Fruit fly (Drosophila melanogaster) whole organism, embryonic: ENCODE measurements around the gene scpr-C.

ENCODE experiments used
- Asciz ChIP-seq: fragments of 200-800 bp; sonication (Bioruptor generic); optimal IDR thresholded peaks from 2 replicates; lab custom pipeline; 2017; ENCODE audit warnings: missing biosample characterization, mild to moderate bottlenecking, missing genetic modification characterization, missing genetic modification reagents
- CG1024 ChIP-seq: fragments of 200-800 bp; sonication (Bioruptor generic); IDR thresholded peaks from 2 replicates; pipeline ENCODE4 v1.3.6; 2022; ENCODE audit warnings: missing biosample characterization, missing genetic modification characterization
- CG10543 ChIP-seq: fragments of 200-800 bp; sonication (Bioruptor generic); optimal IDR thresholded peaks from 3 replicates; lab custom pipeline; 2017; ENCODE audit warnings: missing biosample characterization, mild to moderate bottlenecking, missing genetic modification characterization, moderate library complexity
- CG10565 ChIP-seq: fragments of 200-800 bp; sonication (Bioruptor generic); optimal IDR thresholded peaks from 3 replicates; lab custom pipeline; 2016; ENCODE audit warnings: missing biosample characterization, mild to moderate bottlenecking, missing genetic modification characterization
- CG11560 ChIP-seq: fragments of 200-800 bp; sonication (Bioruptor generic); IDR thresholded peaks from 3 replicates; pipeline ENCODE4 v1.3.6; 2022; ENCODE audit warnings: missing biosample characterization, missing genetic modification characterization
- CG11695 ChIP-seq: fragments of 200-800 bp; sonication (Bioruptor generic); IDR thresholded peaks from 3 replicates; pipeline ENCODE4 v1.3.6; 2022; ENCODE audit warnings: missing biosample characterization, missing genetic modification characterization
- CG12219 ChIP-seq: fragments of 200-800 bp; sonication (Bioruptor generic); optimal IDR thresholded peaks from 3 replicates; lab custom pipeline; 2018; ENCODE audit warnings: missing biosample characterization, mild to moderate bottlenecking, missing genetic modification characterization
- CG12236 ChIP-seq: fragments of 200-800 bp; sonication (Bioruptor generic); optimal IDR thresholded peaks from 2 replicates; lab custom pipeline; 2016; ENCODE audit warnings: missing biosample characterization, missing genetic modification characterization
- CG12299 ChIP-seq: fragments of 200-800 bp; sonication (Bioruptor generic); optimal IDR thresholded peaks from 2 replicates; lab custom pipeline; 2018; ENCODE audit warnings: missing biosample characterization, mild to moderate bottlenecking, missing genetic modification characterization
- CG13296 ChIP-seq: fragments of 200-800 bp; sonication (Bioruptor generic); optimal IDR thresholded peaks from 3 replicates; lab custom pipeline; 2018; ENCODE audit warnings: missing biosample characterization, mild to moderate bottlenecking, missing genetic modification characterization
- CG13624 ChIP-seq: fragments of 200-800 bp; sonication (Bioruptor generic); optimal IDR thresholded peaks from 2 replicates; lab custom pipeline; 2016; ENCODE audit warnings: missing biosample characterization, missing genetic modification characterization
- CG14050 ChIP-seq: fragments of 200-800 bp; sonication (Bioruptor generic); IDR thresholded peaks from 3 replicates; pipeline ENCODE4 v1.3.6; 2022; ENCODE audit warnings: missing biosample characterization, missing genetic modification characterization
- CG14667 ChIP-seq: fragments of 200-800 bp; sonication (Bioruptor generic); IDR thresholded peaks from 2 replicates; pipeline ENCODE4 v1.3.6; 2022; ENCODE audit warnings: missing biosample characterization, missing genetic modification characterization
- CG16863 ChIP-seq: fragments of 200-800 bp; sonication (Bioruptor generic); optimal IDR thresholded peaks from 3 replicates; lab custom pipeline; 2016; ENCODE audit warnings: missing biosample characterization, missing genetic modification characterization
- CG17361 ChIP-seq: fragments of 200-800 bp; sonication (Bioruptor generic); IDR thresholded peaks from 3 replicates; pipeline ENCODE4 v1.3.6; 2022; ENCODE audit warnings: missing biosample characterization, missing genetic modification characterization
- CG18619 ChIP-seq: fragments of 200-800 bp; sonication (Bioruptor generic); optimal IDR thresholded peaks from 3 replicates; lab custom pipeline; 2017; ENCODE audit warnings: missing biosample characterization, mild to moderate bottlenecking, missing genetic modification characterization
- CG2202 ChIP-seq: fragments of 200-800 bp; sonication (Bioruptor generic); optimal IDR thresholded peaks from 2 replicates; lab custom pipeline; 2018; ENCODE audit warnings: missing biosample characterization, mild to moderate bottlenecking, missing genetic modification characterization
- CG2889 ChIP-seq: fragments of 200-800 bp; sonication (Bioruptor generic); IDR thresholded peaks from 3 replicates; pipeline ENCODE4 v1.3.6; 2022; ENCODE audit warnings: missing biosample characterization, missing genetic modification characterization
- CG30403 ChIP-seq: fragments of 200-800 bp; sonication (Bioruptor generic); optimal IDR thresholded peaks from 3 replicates; lab custom pipeline; 2016; ENCODE audit warnings: missing biosample characterization, missing genetic modification characterization
- CG3726 ChIP-seq: fragments of 200-800 bp; sonication (Bioruptor generic); IDR thresholded peaks from 3 replicates; pipeline ENCODE4, ENCODE4 v1.3.6; 2022; ENCODE audit warnings: missing biosample characterization, missing genetic modification characterization
- CG7928 ChIP-seq: fragments of 200-800 bp; sonication (Bioruptor generic); optimal IDR thresholded peaks from 2 replicates; lab custom pipeline; 2017; ENCODE audit warnings: missing biosample characterization, mild to moderate bottlenecking, missing genetic modification characterization
- CG8388 ChIP-seq: fragments of 200-800 bp; sonication (Bioruptor generic); optimal IDR thresholded peaks from 2 replicates; lab custom pipeline; 2019; ENCODE audit warnings: missing biosample characterization, mild to moderate bottlenecking, missing genetic modification characterization, moderate library complexity
- CG9817 ChIP-seq: fragments of 200-800 bp; sonication (Bioruptor generic); optimal IDR thresholded peaks from 2 replicates; lab custom pipeline; 2018; ENCODE audit warnings: missing biosample characterization, mild to moderate bottlenecking, missing genetic modification characterization, moderate library complexity
- CG9876 ChIP-seq: fragments of 200-800 bp; sonication (Bioruptor generic); optimal IDR thresholded peaks from 2 replicates; lab custom pipeline; 2016; ENCODE audit warnings: missing biosample characterization, missing genetic modification characterization
- Camta ChIP-seq: fragments of 200-800 bp; sonication (Bioruptor generic); optimal IDR thresholded peaks from 2 replicates; lab custom pipeline; 2016; ENCODE audit warnings: missing biosample characterization, missing genetic modification characterization
- Deaf1 ChIP-seq: fragments of 200-800 bp; optimal IDR thresholded peaks from 3 replicates; lab custom pipeline; 2019; ENCODE audit warnings: missing biosample characterization, mild to moderate bottlenecking, missing genetic modification characterization, moderate library complexity
- E2f1 ChIP-seq: fragments of 200-800 bp; sonication (Bioruptor generic); IDR thresholded peaks from 2 replicates; pipeline ENCODE4 v1.3.6; 2022; ENCODE audit warnings: missing biosample characterization, missing genetic modification characterization
- HLH4C ChIP-seq: fragments of 200-800 bp; sonication (Bioruptor generic); IDR thresholded peaks from 3 replicates; pipeline ENCODE4 v1.3.6; 2022; ENCODE audit warnings: missing biosample characterization, missing genetic modification characterization; ENCODE audit not compliant: partially characterized antibody
- Hr3 ChIP-seq: fragments of 200-800 bp; sonication (Bioruptor generic); optimal IDR thresholded peaks from 3 replicates; lab custom pipeline; 2016; ENCODE audit warnings: missing biosample characterization, missing genetic modification characterization
- Hr51 ChIP-seq, 2 experiments: fragments of 200-800 bp; sonication (Bioruptor generic); optimal IDR thresholded peaks; 2 replicates in 1 of 2; 3 replicates in 1 of 2; lab custom pipeline; 2016 to 2018; ENCODE audit warnings: missing biosample characterization in 2 of 2, missing genetic modification characterization in 2 of 2, mild to moderate bottlenecking in 1 of 2, moderate library complexity in 1 of 2
- PHDP ChIP-seq: fragments of 200-800 bp; sonication (Bioruptor generic); optimal IDR thresholded peaks from 3 replicates; lab custom pipeline; 2018; ENCODE audit warnings: missing biosample characterization, mild to moderate bottlenecking, missing genetic modification characterization, moderate library complexity
- Rx ChIP-seq: fragments of 200-800 bp; sonication (Bioruptor generic); IDR thresholded peaks from 2 replicates; pipeline ENCODE4 v1.3.6; 2022; ENCODE audit warnings: missing biosample characterization, missing genetic modification characterization
- Sry-δ ChIP-seq: fragments of 200-800 bp; sonication (Bioruptor generic); optimal IDR thresholded peaks from 2 replicates; lab custom pipeline; 2016; ENCODE audit warnings: missing biosample characterization, missing genetic modification characterization
- ara ChIP-seq: fragments of 200-800 bp; sonication (Bioruptor generic); IDR thresholded peaks from 2 replicates; pipeline ENCODE4 v1.3.6; 2022; ENCODE audit warnings: missing biosample characterization, missing genetic modification characterization
- az2 ChIP-seq: fragments of 200-800 bp; sonication (Bioruptor generic); optimal IDR thresholded peaks from 3 replicates; lab custom pipeline; 2016; ENCODE audit warnings: missing biosample characterization, missing genetic modification characterization
- caup ChIP-seq: fragments of 200-800 bp; sonication (Bioruptor generic); optimal IDR thresholded peaks from 3 replicates; lab custom pipeline; 2017; ENCODE audit warnings: missing biosample characterization, mild to moderate bottlenecking, missing genetic modification characterization, moderate library complexity; ENCODE audit not compliant: severe bottlenecking
- chinmo ChIP-seq: fragments of 200-800 bp; sonication (Bioruptor generic); IDR thresholded peaks from 4 replicates; pipeline ENCODE4 v1.3.6; 2022; ENCODE audit warnings: missing biosample characterization, missing genetic modification characterization; ENCODE audit not compliant: partially characterized antibody
- crc ChIP-seq: fragments of 200-800 bp; sonication (Bioruptor generic); optimal IDR thresholded peaks from 2 replicates; lab custom pipeline; 2016; ENCODE audit warnings: missing biosample characterization, missing genetic modification characterization
- disco-r ChIP-seq: fragments of 200-800 bp; sonication (Bioruptor generic); optimal IDR thresholded peaks from 2 replicates; lab custom pipeline; 2016; ENCODE audit warnings: missing biosample characterization, missing genetic modification characterization
- hb ChIP-seq: fragments of 200-800 bp; sonication (Bioruptor generic); IDR thresholded peaks from 3 replicates; pipeline ENCODE4 v1.3.6; 2022; ENCODE audit warnings: missing biosample characterization, missing genetic modification characterization; ENCODE audit not compliant: partially characterized antibody
- hkb ChIP-seq, 2 experiments: fragments of 200-800 bp in 1 of 2; fragments of >200 bp in 1 of 2; sonication (Bioruptor generic) in 1 of 2; IDR thresholded peaks in 1 of 2; optimal IDR thresholded peaks in 1 of 2; 2 replicates each; pipeline versions ENCODE4 v1.3.6 to Lab custom; 2017 to 2022; ENCODE audit warnings: missing biosample characterization in 1 of 2, missing genetic modification characterization in 1 of 2
- jigr1 ChIP-seq: fragments of 200-800 bp; sonication (Bioruptor generic); IDR thresholded peaks from 3 replicates; pipeline ENCODE4 v1.3.6; 2022; ENCODE audit warnings: missing biosample characterization, missing genetic modification characterization
- jing ChIP-seq: fragments of 200-800 bp; sonication (Bioruptor generic); optimal IDR thresholded peaks from 2 replicates; lab custom pipeline; 2018; ENCODE audit warnings: missing biosample characterization, mild to moderate bottlenecking, missing genetic modification characterization
- lab ChIP-seq: fragments of 200-800 bp; sonication (Bioruptor generic); optimal IDR thresholded peaks from 3 replicates; lab custom pipeline; 2017; ENCODE audit warnings: missing biosample characterization, missing genetic modification characterization, mild to moderate bottlenecking, moderate library complexity, missing genetic modification reagents
- mirr ChIP-seq: fragments of 200-800 bp; sonication (Bioruptor generic); optimal IDR thresholded peaks from 3 replicates; lab custom pipeline; 2018; ENCODE audit warnings: missing biosample characterization, mild to moderate bottlenecking, missing genetic modification characterization
- nerfin-2 ChIP-seq: fragments of 200-800 bp; sonication (Bioruptor generic); IDR thresholded peaks from 2 replicates; pipeline ENCODE4 v1.3.6; 2022; ENCODE audit warnings: missing biosample characterization, missing genetic modification characterization; ENCODE audit not compliant: partially characterized antibody
- pita ChIP-seq: fragments of 200-800 bp; sonication (Bioruptor generic); optimal IDR thresholded peaks from 2 replicates; lab custom pipeline; 2017; ENCODE audit warnings: missing biosample characterization, mild to moderate bottlenecking, missing genetic modification characterization
- slou ChIP-seq: fragments of 200-800 bp; sonication (Bioruptor generic); optimal IDR thresholded peaks from 3 replicates; lab custom pipeline; 2016; ENCODE audit warnings: missing biosample characterization, missing genetic modification characterization
- tgo ChIP-seq: fragments of 200-800 bp; sonication (Bioruptor generic); IDR thresholded peaks from 3 replicates; pipeline ENCODE4 v1.3.6; 2022; ENCODE audit warnings: missing biosample characterization, missing genetic modification characterization
- tin ChIP-seq: fragments of 200-800 bp; sonication (Bioruptor generic); optimal IDR thresholded peaks from 3 replicates; lab custom pipeline; 2016; ENCODE audit warnings: missing biosample characterization, missing genetic modification characterization
- tna ChIP-seq: fragments of 200-800 bp; sonication (Bioruptor generic); IDR thresholded peaks from 2 replicates; pipeline ENCODE4 v1.3.6; 2022; ENCODE audit warnings: missing biosample characterization, missing genetic modification characterization; ENCODE audit not compliant: partially characterized antibody

scpr-C gene

dm6 chr3R:11198062-11198472 is 27.3 kb upstream of the scpr-C start (continued):
- TF ChIP-seq CG3726 (no peak), CG8388 (GFP tag; lab: Kevin White, UChicago) (no peak), CG10543 (GFP tag; lab: Kevin White, UChicago) (peak; percentile 54), CG9817 (tag; lab: Kevin White, UChicago) (no peak), CG12219 (GFP tag; lab: Kevin White, UChicago) (no peak), mirr (GFP tag; lab: Kevin White, UChicago) (peak; percentile 31), CG14050 (no peak), CG17361 (GFP tag; lab: Robert Waterston, UW) (no peak), az2 (GFP tag; lab: Kevin White, UChicago) (no peak), crc (GFP tag; lab: Kevin White, UChicago) (no peak), CG9876 (GFP tag; lab: Kevin White, UChicago) (no peak), Sry-δ (GFP tag; lab: Kevin White, UChicago) (no peak), lab (GFP tag; lab: Kevin White, UChicago) (peak; percentile 45), CG10565 (GFP tag; lab: Kevin White, UChicago) (no peak), Rx (GFP tag; lab: Robert Waterston, UW) (no peak), ara (GFP tag; lab: Robert Waterston, UW) (no peak), CG7928 (GFP tag; lab: Kevin White, UChicago) (no peak), caup (GFP tag; lab: Kevin White, UChicago) (peak; percentile 38), pita (GFP tag; lab: Kevin White, UChicago) (no peak), CG12236 (no peak), CG13624 (peak; percentile 12), nerfin-2 (GFP tag; lab: Robert Waterston, UW) (no peak), CG2202 (tag; lab: Kevin White, UChicago) (no peak), CG12299 (tag; lab: Kevin White, UChicago) (no peak), PHDP (tag; lab: Kevin White, UChicago) (no peak), CG16863 (GFP tag; lab: Kevin White, UChicago) (no peak), E2f1 (no peak), Asciz (GFP tag; lab: Kevin White, UChicago) (peak; percentile 15), hb (no peak), Camta (GFP tag; lab: Kevin White, UChicago) (no peak), tgo (GFP tag; lab: Robert Waterston, UW) (no peak), CG18619 (GFP tag; lab: Kevin White, UChicago) (no peak), Hr3 (GFP tag; lab: Kevin White, UChicago) (no peak), CG11560 (no peak), HLH4C (0 out of 3 replicates have a peak, but pooled peaks have one; percentile 12), Deaf1 (no peak), CG11695 (GFP tag; lab: Robert Waterston, UW) (no peak; the same call in 2 of the 3 replicates), tin (no peak), jigr1 (GFP tag; lab: Robert Waterston, UW) (no peak), CG2889 (no peak), Hr51 (GFP tag; optimal IDR thresholded peaks at IDR 0.05; lab: Kevin White, UChicago) (no peak), jing (no peak), CG13296 (GFP tag; lab: Kevin White, UChicago) (no peak), hkb (optimal IDR thresholded peaks at IDR 0.05; lab: Kevin White, UChicago) (no peak), hkb (GFP tag; IDR thresholded peaks at IDR 0.05; lab: Robert Waterston, UW) (no peak), CG30403 (GFP tag; lab: Kevin White, UChicago) (no peak), slou (GFP tag; lab: Kevin White, UChicago) (no peak), CG14667 (GFP tag; lab: Robert Waterston, UW) (no peak), disco-r (GFP tag; lab: Kevin White, UChicago) (no peak), tna (GFP tag; lab: Robert Waterston, UW) (peak; percentile 13; the same call in 1 of the 2 replicates), chinmo (GFP tag; lab: Robert Waterston, UW) (peak; percentile 87; the same call in 1 of the 4 replicates), CG1024 (GFP tag; lab: Robert Waterston, UW) (no peak)
